Worm (Caenorhabditis elegans) whole organism, L2 larva: ENCODE measurements around the gene cutl-15.

Source experiments
- Y55F3AM.14 ChIP-seq: fragments of 200-800 bp; sonication (Bioruptor generic); optimal IDR thresholded peaks from 2 replicates; lab custom pipeline; 2018; ENCODE audit warnings: mild to moderate bottlenecking, missing genetic modification characterization, missing compliant biosample characterization
- ceh-82 ChIP-seq: fragments of 150-350 bp; optimal IDR thresholded peaks from 2 replicates; lab custom pipeline; 2014; ENCODE audit warnings: missing biosample characterization, missing genetic modification characterization
- fos-1 ChIP-seq: fragments of 150-350 bp; optimal IDR thresholded peaks from 2 replicates; lab custom pipeline; 2014; ENCODE audit warnings: missing biosample characterization, missing genetic modification characterization
- lin-13 ChIP-seq: fragments of 150-350 bp; optimal IDR thresholded peaks from 2 replicates; lab custom pipeline; 2014; ENCODE audit warnings: missing biosample characterization, missing genetic modification reagents, missing genetic modification characterization
- lin-39 ChIP-seq: fragments of 150-350 bp; optimal IDR thresholded peaks from 2 replicates; lab custom pipeline; 2014; ENCODE audit warnings: missing biosample characterization, missing genetic modification reagents, missing genetic modification characterization
- mab-5 ChIP-seq: fragments of 150-350 bp; optimal IDR thresholded peaks from 2 replicates; lab custom pipeline; 2014; ENCODE audit warnings: missing biosample characterization, missing genetic modification characterization
- nhr-23 ChIP-seq: fragments of 150-350 bp; optimal IDR thresholded peaks from 2 replicates; lab custom pipeline; 2014; ENCODE audit warnings: missing biosample characterization, missing genetic modification reagents, missing genetic modification characterization
- nhr-77 ChIP-seq: fragments of 150-350 bp; optimal IDR thresholded peaks from 2 replicates; lab custom pipeline; 2014; ENCODE audit warnings: missing biosample characterization, missing genetic modification characterization
- snpc-4 ChIP-seq: fragments of 150-350 bp; optimal IDR thresholded peaks from 2 replicates; lab custom pipeline; 2014; ENCODE audit warnings: missing biosample characterization, missing genetic modification characterization
- unc-39 ChIP-seq: fragments of 150-350 bp; optimal IDR thresholded peaks from 2 replicates; lab custom pipeline; 2014; ENCODE audit warnings: missing biosample characterization, missing genetic modification characterization
- ztf-11 ChIP-seq: sonication (generic microtip); optimal IDR thresholded peaks from 2 replicates; lab custom pipeline; 2017; ENCODE audit warnings: missing biosample characterization, missing genetic modification characterization

ce11 chrII:8959081-8959480, 11.6 kb upstream of the cutl-15 start:
- no peak for TF ChIP-seq unc-39 (tag; lab: Kevin White, UChicago)
- TF ChIP-seq lin-39 (tag; lab: Kevin White, UChicago) = no peak
- no peak for TF ChIP-seq nhr-23 (tag; lab: Kevin White, UChicago)
- TF ChIP-seq fos-1 (tag; lab: Kevin White, UChicago) = no peak
- no peak for TF ChIP-seq ceh-82 (tag; lab: Kevin White, UChicago)
- TF ChIP-seq lin-13 = no peak
- TF ChIP-seq ztf-11 (tag; lab: Kevin White, UChicago) = no peak
- no peak for TF ChIP-seq Y55F3AM.14 (GFP tag; lab: Kevin White, UChicago)
- TF ChIP-seq nhr-77 (tag; lab: Kevin White, UChicago) = no peak
- TF ChIP-seq snpc-4 = no peak
- no peak for TF ChIP-seq mab-5 (tag; lab: Kevin White, UChicago)
